Worm (Caenorhabditis elegans) whole organism, L4 larva: ENCODE results near the gene col-153.

ENCODE experiments used
- dpl-1 ChIP-seq: fragments of 150-350 bp; optimal IDR thresholded peaks from 2 replicates; lab custom pipeline; 2014; ENCODE audit warnings: missing biosample characterization, missing genetic modification reagents, missing genetic modification characterization
- egl-27 ChIP-seq: sonication (generic microtip); optimal IDR thresholded peaks from 3 replicates; lab custom pipeline; 2017; ENCODE audit warnings: missing biosample characterization, missing genetic modification reagents, missing genetic modification characterization
- lin-15B ChIP-seq: fragments of 150-350 bp; sonication (generic microtip); optimal IDR thresholded peaks from 3 replicates; lab custom pipeline; 2014; ENCODE audit warnings: missing biosample characterization, missing genetic modification characterization
- nhr-25 ChIP-seq: sonication (generic microtip); optimal IDR thresholded peaks from 2 replicates; lab custom pipeline; 2017; ENCODE audit warnings: missing genetic modification characterization, mild to moderate bottlenecking, missing compliant biosample characterization, antibody characterized with exemption, moderate library complexity, borderline replicate concordance; ENCODE audit not compliant: insufficient read depth
- pha-4 ChIP-seq, 2 experiments: fragments of 150-350 bp in 1 of 2; fragments of 200-800 bp in 1 of 2; sonication (Bioruptor generic) in 1 of 2; IDR thresholded peaks in 1 of 2; optimal IDR thresholded peaks in 1 of 2; 2 replicates each; pipeline versions ENCODE4 v1.3.6 to Lab custom; 2014 to 2022; ENCODE audit warnings: missing genetic modification characterization in 2 of 2, missing genetic modification reagents in 2 of 2, missing biosample characterization in 1 of 2, missing compliant biosample characterization in 1 of 2
- pqm-1 ChIP-seq: sonication (generic microtip); optimal IDR thresholded peaks from 2 replicates; lab custom pipeline; 2017; ENCODE audit warnings: missing biosample characterization, missing genetic modification characterization
- unc-62 ChIP-seq, 3 experiments: fragments of 150-350 bp in 1 of 3; sonication (generic microtip); optimal IDR thresholded peaks in 2 of 3; peaks in 1 of 3; 1 replicate in 1 of 3; 2 replicates in 2 of 3; lab custom pipeline; 2014 to 2017; ENCODE audit warnings: missing biosample characterization in 3 of 3, missing genetic modification characterization in 3 of 3, missing genetic modification reagents in 3 of 3, missing genotype in 1 of 3

DNA sequence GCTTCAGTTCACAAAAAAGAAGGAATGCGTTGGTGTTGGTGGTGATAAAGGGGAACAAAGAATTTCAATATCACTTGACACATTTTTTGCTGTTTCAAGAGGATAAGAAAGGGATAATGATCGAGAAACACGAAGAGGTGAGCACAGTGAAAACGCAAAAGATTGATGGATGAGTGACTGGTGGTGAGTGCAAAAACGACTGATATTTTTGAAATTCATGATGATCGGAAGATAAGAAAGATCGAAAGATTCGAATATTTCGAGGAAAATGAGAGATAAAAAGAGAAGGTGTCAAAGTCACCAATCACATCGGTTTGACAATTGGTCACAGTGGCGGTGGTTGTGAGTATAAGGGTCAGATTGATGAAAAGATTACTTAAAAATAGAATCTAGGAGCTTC is 33.7 kb upstream of the col-153 start:
- TF ChIP-seq dpl-1 (no peak), lin-15B (tag; lab: Kevin White, UChicago) (no peak), nhr-25 (no peak), egl-27 (no peak), pha-4 (GFP tag; IDR thresholded peaks at IDR 0.05; lab: Robert Waterston, UW) (no peak), pha-4 (tag; optimal IDR thresholded peaks at IDR 0.05; lab: Kevin White, UChicago) (no peak), pqm-1 (tag; lab: Kevin White, UChicago) (no peak), unc-62 (GFP tag; optimal IDR thresholded peaks at IDR 0.05 in 1 of 2; lab: Kevin White, UChicago) (no peak), unc-62 (tag; optimal IDR thresholded peaks at IDR 0.05; lab: Kevin White, UChicago) (no peak)
